Worm (Caenorhabditis elegans): Measurements from ENCODE around the gene gpla-1.

gpla-1 gene

DNA sequence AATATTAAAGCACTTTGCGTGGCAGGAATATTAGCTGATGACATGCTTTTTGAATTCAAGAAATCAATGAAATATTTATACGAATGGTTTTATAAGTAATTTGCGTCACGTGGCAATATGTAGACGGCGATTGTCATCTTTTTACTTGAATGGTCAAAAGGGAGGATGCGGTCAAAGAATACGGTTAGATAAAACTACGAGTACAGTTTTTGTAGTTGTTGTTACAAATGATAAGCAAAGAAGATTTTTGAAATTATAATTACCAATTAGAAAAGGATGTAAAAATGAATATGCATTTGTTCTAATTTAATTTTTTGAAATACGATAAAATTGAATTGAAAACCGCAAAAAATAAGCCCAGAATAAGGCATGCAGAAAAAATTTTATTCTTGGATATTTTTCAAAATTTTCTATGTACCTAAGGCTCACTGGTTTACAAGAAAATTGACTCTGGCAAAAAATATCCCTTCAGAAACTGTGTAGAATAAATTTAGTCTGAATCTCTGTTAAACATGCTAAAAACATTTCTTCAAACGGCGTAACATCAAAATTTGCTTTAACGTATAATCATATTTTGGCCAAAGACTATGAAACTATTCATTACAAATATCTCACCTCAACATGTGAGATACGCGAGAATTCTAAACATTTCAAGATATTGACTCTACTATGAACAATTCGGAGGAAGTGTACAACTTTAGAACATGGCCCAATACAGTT, 46.3 kb downstream of the gpla-1 start, which contains the start of the genes sodh-2 and srx-76:
Gene sodh-2, minus strand, starts transcription at position 101 of the 720 bp plus-strand sequence.
Gene srx-76, plus strand, starts transcription at position 670 of the 720 bp plus-strand sequence.
- no peak for TF ChIP-seq sma-3 (GFP tag; optimal IDR thresholded peaks at IDR 0.05)
- TF ChIP-seq mab-5 (tag; optimal IDR thresholded peaks at IDR 0.05): no peak
- no peak for TF ChIP-seq ama-1 (optimal IDR thresholded peaks at IDR 0.05)
- TF ChIP-seq nhr-21 (tag; optimal IDR thresholded peaks at IDR 0.05): no peak
- TF ChIP-seq mdl-1 (tag; optimal IDR thresholded peaks at IDR 0.05): no peak
- no peak for TF ChIP-seq snpc-4 (tag; optimal IDR thresholded peaks at IDR 0.05)
- TF ChIP-seq ztf-4 (tag; optimal IDR thresholded peaks at IDR 0.05): no peak
- TF ChIP-seq aly-2 (tag; optimal IDR thresholded peaks at IDR 0.05): no peak

DNA sequence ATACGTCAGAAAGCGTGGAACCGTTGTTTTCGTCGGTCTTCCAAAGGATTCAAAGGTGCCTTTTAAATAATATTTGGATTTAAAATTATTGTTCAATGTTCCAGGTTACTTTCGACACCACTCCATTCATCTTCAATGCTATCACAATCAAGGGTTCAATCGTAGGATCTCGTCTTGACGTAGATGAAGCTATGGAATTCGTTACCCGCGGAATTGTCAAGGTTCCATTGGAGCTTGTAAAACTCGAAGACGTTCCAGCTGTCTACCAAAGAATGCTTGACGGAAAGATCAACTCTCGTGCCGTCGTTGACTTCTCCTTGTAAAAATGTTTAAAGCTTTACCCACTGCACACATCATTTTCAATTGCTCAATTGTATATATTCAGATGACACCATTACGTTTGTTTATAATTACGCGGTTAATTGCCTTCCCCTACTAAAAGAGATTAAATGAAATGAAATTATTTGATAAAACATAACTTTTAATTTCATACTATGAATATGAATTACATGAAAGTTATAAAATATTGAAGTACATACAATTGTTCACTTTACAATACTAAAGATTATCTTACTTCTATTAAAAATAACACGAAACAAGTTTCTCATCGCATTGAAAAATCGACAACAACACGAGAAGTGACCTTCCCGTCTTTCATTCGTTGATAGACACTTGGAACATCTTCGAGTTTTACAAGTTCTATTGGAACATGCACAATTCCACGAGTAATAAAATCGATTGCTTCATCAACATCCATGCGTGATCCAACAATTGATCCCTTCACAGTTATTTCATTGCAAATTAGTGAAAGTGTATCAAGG, 48.3 kb downstream of the gpla-1 start:
- TF ChIP-seq fos-1 (tag; optimal IDR thresholded peaks at IDR 0.05) (peak; percentile 33), nhr-129 (tag; optimal IDR thresholded peaks at IDR 0.05) (peak; percentile 53), nhr-6 (tag; optimal IDR thresholded peaks at IDR 0.05) (peak; percentile 62), nhr-12 (tag; optimal IDR thresholded peaks at IDR 0.05) (no peak), snpc-4 (tag; optimal IDR thresholded peaks at IDR 0.05) (no peak), blmp-1 (tag; optimal IDR thresholded peaks at IDR 0.05; ENCODE audit: insufficient read depth) (peak; percentile 45), lsy-2 (tag; optimal IDR thresholded peaks at IDR 0.05) (peak in 1 of 2 experiments; percentile 70), Y55F3AM.14 (GFP tag; optimal IDR thresholded peaks at IDR 0.05) (peak; percentile 62), nhr-237 (tag; optimal IDR thresholded peaks at IDR 0.05) (no peak), nhr-11 (tag; optimal IDR thresholded peaks at IDR 0.05) (no peak), ama-1 (optimal IDR thresholded peaks at IDR 0.05) (peak; percentile 56), sem-4 (tag; optimal IDR thresholded peaks at IDR 0.05) (no peak), skn-1 (tag; optimal IDR thresholded peaks at IDR 0.05) (no peak), crh-2 (tag; optimal IDR thresholded peaks at IDR 0.05) (peak; percentile 9), nhr-21 (tag; optimal IDR thresholded peaks at IDR 0.05) (peak; percentile 7), mab-5 (tag; optimal IDR thresholded peaks at IDR 0.05) (peak; percentile 21), sma-9 (GFP tag; optimal IDR thresholded peaks at IDR 0.05) (peak; percentile 41), sma-9 (tag; optimal IDR thresholded peaks at IDR 0.05) (no peak), ztf-4 (tag; optimal IDR thresholded peaks at IDR 0.05) (peak; percentile 60), lin-13 (GFP tag; optimal IDR thresholded peaks at IDR 0.05) (peak; percentile 14), nhr-10 (tag; optimal IDR thresholded peaks at IDR 0.05) (no peak), gmeb-1 (tag; optimal IDR thresholded peaks at IDR 0.05) (peak; percentile 52), C34F6.9 (tag; optimal IDR thresholded peaks at IDR 0.05) (no peak)

DNA sequence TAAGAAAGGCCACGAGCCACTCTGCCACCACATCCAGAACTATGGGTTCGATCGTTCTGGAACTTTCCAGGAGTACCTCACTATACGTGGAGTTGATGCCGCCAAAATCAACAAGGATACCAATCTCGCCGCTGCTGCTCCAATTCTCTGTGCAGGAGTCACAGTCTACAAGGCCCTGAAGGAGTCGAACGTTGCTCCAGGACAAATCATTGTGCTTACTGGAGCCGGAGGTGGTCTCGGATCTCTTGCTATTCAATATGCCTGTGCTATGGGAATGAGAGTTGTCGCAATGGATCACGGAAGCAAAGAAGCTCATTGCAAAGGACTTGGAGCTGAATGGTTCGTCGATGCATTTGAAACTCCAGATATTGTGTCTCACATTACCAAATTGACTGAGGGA, 49.0 kb downstream of the gpla-1 start:
- peak; percentile 21 for TF ChIP-seq lin-13 (GFP tag; optimal IDR thresholded peaks at IDR 0.05)
- no peak for TF ChIP-seq lin-11 (tag; optimal IDR thresholded peaks at IDR 0.05)

DNA sequence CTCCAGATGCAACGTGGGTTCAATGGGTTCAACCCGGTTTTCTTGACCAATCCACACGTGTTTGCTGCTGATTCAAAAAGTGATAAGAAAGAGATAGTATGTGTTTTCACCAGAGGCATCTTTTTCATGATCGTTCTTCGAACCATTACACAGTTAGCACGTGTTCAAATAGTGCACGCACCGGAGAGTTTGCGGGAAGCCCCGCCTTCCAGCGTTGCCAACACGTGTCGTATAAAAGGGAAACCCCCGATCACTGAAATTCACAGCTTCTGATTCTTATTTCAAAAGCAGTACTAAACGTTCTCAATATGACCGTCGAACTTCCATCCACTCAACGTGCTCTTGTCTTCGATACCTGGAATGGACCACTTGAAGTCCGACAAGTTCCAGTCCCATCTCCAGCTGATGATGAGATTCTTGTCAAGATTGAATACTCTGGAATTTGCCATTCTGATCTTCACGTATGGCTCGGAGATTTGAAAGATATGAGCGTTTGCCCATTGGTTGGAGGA, 49.6 kb downstream of the gpla-1 start, which contains the start of gene adh-1:
Gene adh-1, plus strand, starts transcription at position 261 of the 512 bp plus-strand sequence.
- TF ChIP-seq sem-4 (tag; optimal IDR thresholded peaks at IDR 0.05) (no peak), zag-1 (tag; optimal IDR thresholded peaks at IDR 0.05) (no peak), unc-39 (tag; optimal IDR thresholded peaks at IDR 0.05) (no peak), nhr-10 (tag; optimal IDR thresholded peaks at IDR 0.05) (no peak), Y55F3AM.14 (GFP tag; optimal IDR thresholded peaks at IDR 0.05) (peak; percentile 25), fos-1 (tag; optimal IDR thresholded peaks at IDR 0.05) (peak; percentile 54), C34F6.9 (tag; optimal IDR thresholded peaks at IDR 0.05) (peak; percentile 46), mdl-1 (tag; optimal IDR thresholded peaks at IDR 0.05) (peak; percentile 89 to 95), nhr-237 (tag; optimal IDR thresholded peaks at IDR 0.05) (no peak), unc-55 (GFP tag; optimal IDR thresholded peaks at IDR 0.05) (no peak), aly-2 (tag; optimal IDR thresholded peaks at IDR 0.05) (no peak), lin-11 (tag; optimal IDR thresholded peaks at IDR 0.05) (no peak), crh-2 (tag; optimal IDR thresholded peaks at IDR 0.05) (peak; percentile 81), nhr-21 (tag; optimal IDR thresholded peaks at IDR 0.05) (peak; percentile 97), elt-1 (tag; optimal IDR thresholded peaks at IDR 0.05) (no peak), nhr-11 (tag; optimal IDR thresholded peaks at IDR 0.05) (no peak), lin-39 (tag; optimal IDR thresholded peaks at IDR 0.05) (no peak), ZK546.5 (tag; optimal IDR thresholded peaks at IDR 0.05) (no peak), F13H6.1 (tag; optimal IDR thresholded peaks at IDR 0.05) (peak; percentile 88), nhr-25 (tag; optimal IDR thresholded peaks at IDR 0.05) (peak; percentile 76), lin-13 (GFP tag; optimal IDR thresholded peaks at IDR 0.05) (peak; percentile 1), unc-62 (GFP tag; optimal IDR thresholded peaks at IDR 0.05) (no peak), peb-1 (tag; optimal IDR thresholded peaks at IDR 0.05) (no peak), nhr-6 (tag; optimal IDR thresholded peaks at IDR 0.05) (peak; percentile 30), alr-1 (tag; optimal IDR thresholded peaks at IDR 0.05) (no peak), dmd-4 (tag; optimal IDR thresholded peaks at IDR 0.05) (no peak), egl-27 (tag; optimal IDR thresholded peaks at IDR 0.05) (peak; percentile 59), skn-1 (tag; optimal IDR thresholded peaks at IDR 0.05) (no peak), ama-1 (optimal IDR thresholded peaks at IDR 0.05) (peak; percentile 96), gmeb-1 (tag; optimal IDR thresholded peaks at IDR 0.05) (peak; percentile 62), nhr-129 (tag; optimal IDR thresholded peaks at IDR 0.05) (peak; percentile 87), sma-9 (GFP tag; optimal IDR thresholded peaks at IDR 0.05) (peak; percentile 98), sma-9 (tag; optimal IDR thresholded peaks at IDR 0.05) (peak; percentile 72), R02D3.7 (tag; optimal IDR thresholded peaks at IDR 0.05) (no peak)

All from whole organism, L2 larva.